Worm (Caenorhabditis elegans) whole organism, L4 larva: Measurements from ENCODE around the gene col-181.

Source experiments
- D1046.2 ChIP-seq: fragments of 200-800 bp; sonication (Bioruptor generic); IDR thresholded peaks from 2 replicates; pipeline ENCODE4 v1.3.6; 2022; ENCODE audit warnings: missing genetic modification characterization, missing compliant biosample characterization
- F10B5.3 ChIP-seq: sonication (generic microtip); optimal IDR thresholded peaks from 2 replicates; lab custom pipeline; 2016; ENCODE audit warnings: mild to moderate bottlenecking, missing genetic modification characterization, missing compliant biosample characterization
- F26F4.8 ChIP-seq: fragments of 200-800 bp; sonication (Bioruptor generic); conservative IDR thresholded peaks from 2 replicates; pipeline ENCODE4 v1.3.6; 2022; ENCODE audit warnings: missing genetic modification characterization, missing compliant biosample characterization
- Y48G9A.11 ChIP-seq: fragments of 200-800 bp; sonication (Bioruptor generic); IDR thresholded peaks from 2 replicates; pipeline ENCODE4 v1.3.6; 2022; ENCODE audit warnings: missing genetic modification reagents, missing genetic modification characterization, missing compliant biosample characterization
- aha-1 ChIP-seq: fragments of 150-350 bp; peaks from one replicate; lab custom pipeline; 2014; ENCODE audit warnings: missing biosample characterization, missing genetic modification characterization
- aly-2 ChIP-seq: sonication (generic microtip); optimal IDR thresholded peaks from 2 replicates; lab custom pipeline; 2018; ENCODE audit warnings: missing biosample characterization, missing genetic modification characterization
- arid-1 ChIP-seq: fragments of 200-800 bp; sonication (Bioruptor generic); conservative IDR thresholded peaks from 2 replicates; pipeline ENCODE4 v1.3.6; 2022; ENCODE audit warnings: missing genetic modification reagents, missing genetic modification characterization, missing compliant biosample characterization
- attf-4 ChIP-seq: sonication (generic microtip); optimal IDR thresholded peaks from 3 replicates; lab custom pipeline; 2017; ENCODE audit warnings: missing biosample characterization, missing genetic modification characterization
- ceh-20 ChIP-seq: fragments of 200-800 bp; sonication (Bioruptor generic); IDR thresholded peaks from 2 replicates; pipeline ENCODE4 v1.3.6; 2022; ENCODE audit warnings: missing genetic modification reagents, missing genetic modification characterization, missing compliant biosample characterization
- daf-16 ChIP-seq, 3 experiments: sonication (generic microtip); optimal IDR thresholded peaks; 2 replicates each; lab custom pipeline; 2016 to 2017; ENCODE audit warnings: missing genetic modification characterization in 3 of 3, missing genetic modification reagents in 3 of 3, mild to moderate bottlenecking in 2 of 3, missing compliant biosample characterization in 2 of 3, missing biosample characterization in 1 of 3, moderate library complexity in 1 of 3
- dmd-8 ChIP-seq: fragments of 200-800 bp; sonication (Bioruptor generic); IDR thresholded peaks from 2 replicates; pipeline ENCODE4 v1.3.6; 2022; ENCODE audit warnings: missing genetic modification characterization, missing compliant biosample characterization
- egl-27 ChIP-seq: sonication (generic microtip); optimal IDR thresholded peaks from 3 replicates; lab custom pipeline; 2017; ENCODE audit warnings: missing biosample characterization, missing genetic modification reagents, missing genetic modification characterization
- egl-43 ChIP-seq: fragments of 200-800 bp; sonication (Bioruptor generic); IDR thresholded peaks from 2 replicates; pipeline ENCODE4 v1.3.6; 2022; ENCODE audit warnings: missing genetic modification reagents, missing genetic modification characterization, missing compliant biosample characterization
- fkh-10 ChIP-seq: fragments of 150-350 bp; optimal IDR thresholded peaks from 2 replicates; lab custom pipeline; 2014; ENCODE audit warnings: missing biosample characterization, missing genetic modification reagents, missing genetic modification characterization
- fos-1 ChIP-seq: fragments of 150-350 bp; optimal IDR thresholded peaks from 2 replicates; lab custom pipeline; 2014; ENCODE audit warnings: missing biosample characterization, missing genetic modification characterization
- hif-1 ChIP-seq, 2 experiments: sonication (generic microtip); optimal IDR thresholded peaks; 2 replicates each; lab custom pipeline; 2016 to 2017; ENCODE audit warnings: missing compliant biosample characterization in 2 of 2, missing genetic modification characterization in 2 of 2, missing genetic modification reagents in 2 of 2, missing genotype in 2 of 2, mild to moderate bottlenecking in 1 of 2
- hlh-11 ChIP-seq: fragments of 200-800 bp; sonication (Bioruptor generic); optimal IDR thresholded peaks from 2 replicates; lab custom pipeline; 2018; ENCODE audit warnings: mild to moderate bottlenecking, missing genetic modification characterization, missing compliant biosample characterization
- hmg-1.1 ChIP-seq: fragments of 200-800 bp; sonication (Bioruptor generic); IDR thresholded peaks from 2 replicates; pipeline ENCODE4 v1.3.6; 2022; ENCODE audit warnings: missing genetic modification reagents, missing genetic modification characterization, missing compliant biosample characterization
- lin-1 ChIP-seq: fragments of 200-800 bp; sonication (Bioruptor generic); IDR thresholded peaks from 2 replicates; pipeline ENCODE4 v1.3.6; 2022; ENCODE audit warnings: missing genetic modification reagents, missing genetic modification characterization, missing compliant biosample characterization
- lin-29 ChIP-seq: fragments of 200-800 bp; sonication (Bioruptor generic); IDR thresholded peaks from 2 replicates; pipeline ENCODE4 v1.3.6; 2022; ENCODE audit warnings: missing genetic modification reagents, missing genetic modification characterization, missing compliant biosample characterization
- mdl-1 ChIP-seq, 2 experiments: fragments of 150-350 bp in 1 of 2; sonication (generic microtip) in 1 of 2; optimal IDR thresholded peaks; 2 replicates each; lab custom pipeline; 2014 to 2017; ENCODE audit warnings: missing biosample characterization in 2 of 2, missing genetic modification characterization in 2 of 2
- mdt-29 ChIP-seq: fragments of 200-800 bp; sonication (Bioruptor generic); IDR thresholded peaks from 2 replicates; pipeline ENCODE4 v1.3.6; 2022; ENCODE audit warnings: missing genetic modification reagents, missing genetic modification characterization, missing compliant biosample characterization
- mxl-3 ChIP-seq: fragments of 200-800 bp; sonication (Bioruptor generic); optimal IDR thresholded peaks from 2 replicates; lab custom pipeline; 2018; ENCODE audit warnings: mild to moderate bottlenecking, missing genetic modification characterization, missing compliant biosample characterization
- nhr-237 ChIP-seq: sonication (generic microtip); optimal IDR thresholded peaks from 2 replicates; lab custom pipeline; 2017; ENCODE audit warnings: missing biosample characterization, missing genetic modification characterization
- nhr-25 ChIP-seq: sonication (generic microtip); optimal IDR thresholded peaks from 2 replicates; lab custom pipeline; 2017; ENCODE audit warnings: missing genetic modification characterization, mild to moderate bottlenecking, missing compliant biosample characterization, antibody characterized with exemption, moderate library complexity, borderline replicate concordance; ENCODE audit not compliant: insufficient read depth
- nhr-48 ChIP-seq: sonication (generic microtip); optimal IDR thresholded peaks from 2 replicates; lab custom pipeline; 2016; ENCODE audit warnings: mild to moderate bottlenecking, missing genetic modification characterization, missing compliant biosample characterization
- nhr-6 ChIP-seq: fragments of 150-350 bp; optimal IDR thresholded peaks from 2 replicates; lab custom pipeline; 2014; ENCODE audit warnings: missing biosample characterization, missing genetic modification characterization
- snpc-4 ChIP-seq: fragments of 150-350 bp; optimal IDR thresholded peaks from 2 replicates; lab custom pipeline; 2014; ENCODE audit warnings: missing biosample characterization, missing genetic modification characterization
- spr-3 ChIP-seq: fragments of 200-800 bp; sonication (Bioruptor generic); optimal IDR thresholded peaks from 2 replicates; lab custom pipeline; 2018; ENCODE audit warnings: mild to moderate bottlenecking, missing genetic modification characterization, missing compliant biosample characterization
- unc-39 ChIP-seq: sonication (generic microtip); optimal IDR thresholded peaks from 2 replicates; lab custom pipeline; 2017; ENCODE audit warnings: missing biosample characterization, missing genetic modification characterization
- unc-62 ChIP-seq, 3 experiments: fragments of 150-350 bp in 1 of 3; sonication (generic microtip); optimal IDR thresholded peaks in 2 of 3; peaks in 1 of 3; 1 replicate in 1 of 3; 2 replicates in 2 of 3; lab custom pipeline; 2014 to 2017; ENCODE audit warnings: missing biosample characterization in 3 of 3, missing genetic modification characterization in 3 of 3, missing genetic modification reagents in 3 of 3, missing genotype in 1 of 3
- vab-7 ChIP-seq: fragments of 200-800 bp; sonication (Bioruptor generic); IDR thresholded peaks from 2 replicates; pipeline ENCODE4 v1.3.6; 2022; ENCODE audit warnings: missing genetic modification reagents, missing genetic modification characterization, missing compliant biosample characterization
- ztf-11 ChIP-seq: fragments of 150-350 bp; optimal IDR thresholded peaks from 2 replicates; lab custom pipeline; 2014; ENCODE audit warnings: missing biosample characterization, missing genetic modification characterization

The col-181 gene

ce11 chrX:12104630-12105029, at the start of gene col-181:
Gene col-181 (plus strand): TSS chrX:12104930.
- TF ChIP-seq hif-1 (tag; optimal IDR thresholded peaks at IDR 0.05; lab: Kevin White, UChicago) (no peak), aha-1 (tag; lab: Kevin White, UChicago) (peak; percentile 89), ztf-11 (tag; lab: Kevin White, UChicago) (no peak), vab-7 (GFP tag; lab: Robert Waterston, UW) (no peak), nhr-237 (tag; lab: Kevin White, UChicago) (no peak), nhr-48 (tag; lab: Kevin White, UChicago) (peak; percentile 21), hlh-11 (tag; lab: Kevin White, UChicago) (peak; percentile 61)

DNA sequence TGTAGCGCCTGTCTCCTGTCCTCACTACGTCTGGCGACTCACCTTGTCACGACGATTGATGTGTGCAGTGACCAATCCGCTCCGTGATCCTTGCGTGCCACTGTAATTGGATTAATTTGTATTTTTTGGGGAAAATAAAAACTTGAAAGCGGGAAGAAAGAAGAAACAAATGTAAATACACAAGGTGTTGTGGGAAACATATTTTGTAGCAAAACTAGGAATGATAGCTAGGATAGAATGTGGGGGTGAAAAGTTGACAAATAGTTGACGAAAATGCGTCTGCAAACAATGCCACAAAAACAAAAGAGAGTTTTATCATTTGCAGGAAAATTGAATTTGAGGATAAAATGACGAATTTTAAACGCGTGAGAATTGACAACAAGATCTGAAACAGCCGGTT, 47.8 kb upstream of the col-181 start, which contains the start of gene B0198.3:
Gene B0198.3 (minus strand): TSS at position 101 of the 400 bp plus-strand sequence.
- TF ChIP-seq vab-7 (GFP tag; lab: Robert Waterston, UW) (no peak), lin-29 (no peak), aha-1 (tag; lab: Kevin White, UChicago) (peak; percentile 16)
- TF ChIP-seq, all 104 proteins: peak for 1

ce11 chrX:12064908-12065307, 39.8 kb upstream of the col-181 start, which contains the start of gene lgc-23:
Gene lgc-23 (plus strand): TSS chrX:12065208.
- TF ChIP-seq mdt-29 (GFP tag; lab: Robert Waterston, UW), result no peak
- TF ChIP-seq egl-27 (tag; lab: Kevin White, UChicago), result no peak

DNA sequence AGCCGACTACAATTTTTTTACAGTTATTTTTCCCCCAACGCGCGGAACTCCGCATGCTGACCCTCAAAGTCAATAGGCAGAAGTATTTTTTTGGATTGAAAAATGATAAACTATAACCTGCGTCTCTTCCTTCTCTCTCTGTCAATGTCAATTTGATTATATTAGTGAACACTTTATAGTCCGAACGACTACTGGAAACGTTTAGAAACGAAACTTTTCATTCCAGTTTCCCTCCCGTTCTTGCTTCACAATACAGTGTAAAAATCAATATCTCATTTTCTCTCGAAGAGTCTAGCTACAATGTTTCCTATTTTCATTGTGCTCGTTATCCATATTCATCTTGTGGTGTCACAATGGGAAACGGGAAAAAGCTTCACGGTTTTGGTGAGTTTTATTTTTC, 36.5 kb upstream of the col-181 start, which contains the start of gene lgc-24:
Gene lgc-24 (plus strand): TSS at position 301 of the 400 bp plus-strand sequence.
- no peak for TF ChIP-seq fos-1 (tag; lab: Kevin White, UChicago)
- no peak for TF ChIP-seq F10B5.3
- TF ChIP-seq lin-1 (GFP tag; lab: Robert Waterston, UW), result no peak
- peak in 1 of 2 experiments; percentile 67 for TF ChIP-seq unc-62 (GFP tag; optimal IDR thresholded peaks at IDR 0.05 in 1 of 2; lab: Kevin White, UChicago)
- TF ChIP-seq unc-62 (tag; optimal IDR thresholded peaks at IDR 0.05; lab: Kevin White, UChicago), result no peak
- TF ChIP-seq fkh-10 (GFP tag; lab: Kevin White, UChicago), result no peak

DNA sequence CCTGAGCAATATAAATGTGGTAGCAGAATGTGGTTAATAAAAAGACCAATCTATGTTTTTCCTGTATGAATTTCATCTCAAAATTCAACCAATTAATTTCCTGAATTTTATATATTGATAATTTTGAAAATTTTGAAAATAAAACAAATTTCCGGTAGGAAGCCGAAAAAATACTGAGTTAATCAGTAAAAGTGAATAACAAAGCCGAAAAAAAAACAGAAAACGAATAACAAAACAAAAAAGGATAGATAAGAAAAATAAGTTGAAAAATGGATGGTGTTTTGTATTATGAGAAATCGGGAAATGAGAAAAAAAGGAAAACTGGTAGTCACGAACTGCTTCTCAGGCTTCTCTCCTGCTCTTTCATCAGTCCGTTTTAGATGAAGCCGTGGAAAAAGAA, 31.0 kb upstream of the col-181 start, which contains the start of gene tmem-145:
Gene tmem-145 (minus strand): TSS at position 101 of the 400 bp plus-strand sequence.
- no peak for TF ChIP-seq aly-2 (tag; lab: Kevin White, UChicago)
- no peak for TF ChIP-seq Y48G9A.11 (GFP tag; lab: Robert Waterston, UW)
- TF ChIP-seq daf-16 (GFP tag; optimal IDR thresholded peaks at IDR 0.05; lab: Kevin White, UChicago), result no peak
- TF ChIP-seq daf-16 (tag; optimal IDR thresholded peaks at IDR 0.05; lab: Kevin White, UChicago), result no peak
- TF ChIP-seq arid-1 (GFP tag; lab: Robert Waterston, UW), result no peak
- no peak for TF ChIP-seq egl-43 (GFP tag; lab: Robert Waterston, UW)

- TF ChIP-seq nhr-6 (no peak), spr-3 (GFP tag; lab: Kevin White, UChicago) (no peak), F26F4.8 (GFP tag; lab: Robert Waterston, UW) (no peak), arid-1 (GFP tag; lab: Robert Waterston, UW) (no peak), mxl-3 (no peak), hmg-1.1 (GFP tag; lab: Robert Waterston, UW) (0 out of 2 replicates have a peak, but pooled peaks have one; percentile 40), unc-39 (tag; lab: Kevin White, UChicago) (no peak), D1046.2 (GFP tag; lab: Robert Waterston, UW) (no peak), snpc-4 (tag; lab: Kevin White, UChicago) (no peak), lin-1 (GFP tag; lab: Robert Waterston, UW) (no peak), attf-4 (tag; lab: Kevin White, UChicago) (no peak), aha-1 (tag; lab: Kevin White, UChicago) (peak; percentile 85), nhr-25 (tag; lab: Kevin White, UChicago) (peak; percentile 83), ceh-20 (GFP tag; lab: Robert Waterston, UW) (no peak), mdl-1 (tag; optimal IDR thresholded peaks at IDR 0.05; lab: Kevin White, UChicago) (peak in 1 of 2 experiments; percentile 2), unc-62 (GFP tag; optimal IDR thresholded peaks at IDR 0.05 in 1 of 2; lab: Kevin White, UChicago) (peak in 1 of 2 experiments; percentile 98), unc-62 (tag; optimal IDR thresholded peaks at IDR 0.05; lab: Kevin White, UChicago) (no peak), dmd-8 (GFP tag; lab: Robert Waterston, UW) (no peak)
Measured at ce11 chrX:12080581-12081162, 24.1 kb upstream of the col-181 start.
